Fruit fly (Drosophila melanogaster): ENCODE measurements around the gene dmrt99B.

DNA sequence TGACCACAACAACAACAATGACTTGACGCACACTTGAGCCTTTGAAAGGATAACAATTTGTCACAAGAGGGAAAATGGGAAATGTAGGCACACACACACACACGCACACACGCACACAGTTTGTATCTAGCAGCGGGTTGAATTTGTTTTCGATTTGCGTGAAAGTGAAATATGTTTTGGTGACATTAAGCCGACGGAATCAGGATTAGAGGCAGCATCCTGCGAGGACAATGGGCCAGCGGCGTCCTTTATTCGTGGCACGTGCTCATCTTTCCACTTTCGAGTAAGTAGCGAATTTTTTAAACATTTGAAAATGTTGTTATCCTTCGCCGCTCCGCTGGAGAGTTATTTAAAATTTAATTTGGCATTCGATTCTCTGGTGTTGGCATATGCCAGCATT is 14.9 kb downstream of the dmrt99B start:
- TF ChIP-seq hb (GFP tag; IDR thresholded peaks at IDR 0.05; ENCODE audit: partially characterized antibody) = no peak
- TF ChIP-seq CrebB (tag; optimal IDR thresholded peaks at IDR 0.05) = no peak
- no peak for TF ChIP-seq Sin3A (optimal IDR thresholded peaks at IDR 0.05)

Data from whole organism, embryonic.